Worm (Caenorhabditis elegans): Measurements from ENCODE around the gene T05H10.4.
A peak's percentile ranks its signal among the peaks of the same experiment; 100 is the strongest.

The T05H10.4 gene

DNA sequence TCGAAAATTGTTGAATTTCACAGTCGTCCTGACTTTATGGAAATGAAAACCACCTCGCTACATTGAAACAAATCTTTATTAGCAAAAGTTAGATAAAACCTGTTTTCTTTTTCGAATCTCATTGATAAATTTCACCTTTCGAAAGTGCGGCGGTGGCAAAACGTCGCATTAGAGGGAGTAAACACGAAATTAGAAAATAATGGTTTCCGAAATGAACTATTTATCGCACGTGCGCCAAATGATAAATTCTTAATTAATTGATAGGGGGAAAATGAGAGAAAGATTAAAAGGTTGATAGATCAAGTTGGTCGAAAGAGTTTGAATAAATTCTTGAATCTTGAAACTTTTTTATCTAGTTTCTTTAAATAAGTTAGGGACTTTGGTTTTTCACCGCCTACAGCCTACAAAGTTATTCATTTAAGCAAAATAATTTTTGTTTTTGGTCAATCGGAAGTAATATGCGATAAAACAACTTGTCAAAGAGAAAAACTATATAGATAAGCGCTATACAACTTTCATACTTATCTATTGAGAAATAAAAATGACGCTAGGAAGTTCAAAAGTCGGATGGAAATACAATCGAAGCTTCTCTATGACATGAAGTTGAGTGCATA lies 18.2 kb downstream of the T05H10.4 start:
- TF ChIP-seq F16B12.6 (tag; optimal IDR thresholded peaks at IDR 0.05): no peak
- TF ChIP-seq ama-1 (optimal IDR thresholded peaks at IDR 0.05): no peak
- TF ChIP-seq elt-3 (tag; optimal IDR thresholded peaks at IDR 0.05): peak in 5 of 6 experiments; percentile 18 to 66 (median 33)
- peak; percentile 37 for TF ChIP-seq nhr-20 (tag; optimal IDR thresholded peaks at IDR 0.05)
- peak; percentile 13 for TF ChIP-seq tbx-2 (tag; optimal IDR thresholded peaks at IDR 0.05)
- TF ChIP-seq aly-2 (tag; optimal IDR thresholded peaks at IDR 0.05): no peak
- TF ChIP-seq blmp-1 (tag; optimal IDR thresholded peaks at IDR 0.05): peak; percentile 92
- peak; percentile 3 for TF ChIP-seq snu-23 (GFP tag; optimal IDR thresholded peaks at IDR 0.05)
- TF ChIP-seq nhr-85 (tag): peak; percentile 86
- 0 out of 2 replicates have a peak, but pooled peaks have one; percentile 18 for TF ChIP-seq grh-1 (GFP tag; IDR thresholded peaks at IDR 0.05)
- no peak for TF ChIP-seq lin-13 (GFP tag; optimal IDR thresholded peaks at IDR 0.05)
- peak; percentile 37 for TF ChIP-seq nhr-71 (tag; optimal IDR thresholded peaks at IDR 0.05)
- peak; percentile 66 for TF ChIP-seq elt-2 (tag; optimal IDR thresholded peaks at IDR 0.05)
- TF ChIP-seq lin-14 (GFP tag; optimal IDR thresholded peaks at IDR 0.05): peak; percentile 46

DNA sequence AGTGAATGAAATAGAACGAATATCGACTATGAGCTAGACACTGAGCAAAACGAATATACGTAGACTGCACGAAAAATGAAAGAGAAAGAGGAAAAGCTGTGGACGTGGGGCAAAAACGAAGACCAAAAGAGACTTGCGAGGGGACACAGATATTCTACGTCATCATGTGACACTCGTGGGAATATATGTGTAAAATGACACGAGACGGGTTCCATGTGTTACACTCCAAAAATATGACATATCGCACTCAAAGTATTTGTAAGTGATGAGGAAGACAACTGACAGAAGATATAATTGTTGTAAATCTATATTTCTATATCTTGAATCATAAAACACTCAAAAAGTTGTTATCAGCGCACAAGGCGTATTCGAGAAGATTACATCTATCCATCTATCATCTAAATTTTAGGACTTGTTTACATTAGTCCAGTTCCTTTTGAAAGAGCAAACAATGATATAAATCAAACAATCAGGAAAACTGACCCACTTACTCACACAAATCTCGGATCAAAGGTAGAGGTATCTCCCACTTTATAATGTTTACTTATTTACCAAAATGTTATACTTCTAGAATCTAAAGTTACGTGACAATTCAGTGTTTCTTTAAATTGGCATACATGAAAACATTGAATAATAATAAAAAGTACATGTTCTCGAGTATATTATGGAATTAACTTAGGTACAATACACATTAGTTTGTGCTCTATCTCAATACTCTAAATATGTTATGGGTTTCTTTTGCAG lies 19.0 kb downstream of the T05H10.4 start:
- TF ChIP-seq lsy-2 (tag; optimal IDR thresholded peaks at IDR 0.05) (peak; percentile 56 to 64), dsc-1 (tag; optimal IDR thresholded peaks at IDR 0.05) (peak; percentile 38), nhr-19 (GFP tag; conservative IDR thresholded peaks at IDR 0.05) (peak; percentile 81), fkh-8 (tag; optimal IDR thresholded peaks at IDR 0.05) (peak; percentile 85), sup-37 (GFP tag; optimal IDR thresholded peaks at IDR 0.05) (peak; percentile 4), ztf-11 (tag; optimal IDR thresholded peaks at IDR 0.05) (peak in 1 of 2 experiments; percentile 18), dpl-1 (GFP tag; optimal IDR thresholded peaks at IDR 0.05) (peak in 2 of 3 experiments; percentile 4 to 38), unc-86 (tag; optimal IDR thresholded peaks at IDR 0.05) (peak; percentile 73), C16A3.4 (tag; optimal IDR thresholded peaks at IDR 0.05) (peak; percentile 28), lin-35 (GFP tag; optimal IDR thresholded peaks at IDR 0.05) (peak; percentile 49 to 61), nhr-20 (tag; optimal IDR thresholded peaks at IDR 0.05) (peak; percentile 69), ceh-82 (tag; optimal IDR thresholded peaks at IDR 0.05) (peak in 1 of 3 experiments; percentile 33), nhr-47 (tag; optimal IDR thresholded peaks at IDR 0.05) (peak; percentile 70), isw-1 (GFP tag; IDR thresholded peaks at IDR 0.05) (peak; percentile 51), hpl-2 (GFP tag; optimal IDR thresholded peaks at IDR 0.05) (no peak), tbx-2 (tag; optimal IDR thresholded peaks at IDR 0.05) (peak; percentile 54), efl-3 (GFP tag; optimal IDR thresholded peaks at IDR 0.05) (no peak), irx-1 (tag; optimal IDR thresholded peaks at IDR 0.05) (peak; percentile 38), ztf-4 (tag; optimal IDR thresholded peaks at IDR 0.05) (peak; percentile 24), jun-1 (tag; optimal IDR thresholded peaks at IDR 0.05) (no peak), snu-23 (GFP tag; optimal IDR thresholded peaks at IDR 0.05) (peak; percentile 73), lir-3 (tag; optimal IDR thresholded peaks at IDR 0.05; ENCODE audit: poor library complexity) (peak; percentile 63), mdl-1 (tag; optimal IDR thresholded peaks at IDR 0.05) (peak in 1 of 2 experiments; percentile 78), sptf-1 (tag; optimal IDR thresholded peaks at IDR 0.05) (no peak), ces-1 (GFP tag; optimal IDR thresholded peaks at IDR 0.05) (no peak), mab-9 (GFP tag; IDR thresholded peaks at IDR 0.05) (peak; percentile 63; the same call in 1 of the 2 replicates), nhr-90 (tag; optimal IDR thresholded peaks at IDR 0.05; ENCODE audit: poor library complexity) (peak; percentile 44), mep-1 (tag; optimal IDR thresholded peaks at IDR 0.05) (peak; percentile 72), unc-98 (GFP tag; IDR thresholded peaks at IDR 0.05) (no peak), mef-2 (tag; optimal IDR thresholded peaks at IDR 0.05) (peak; percentile 21), hlh-4 (tag; optimal IDR thresholded peaks at IDR 0.05) (no peak), swsn-7 (tag; optimal IDR thresholded peaks at IDR 0.05) (peak; percentile 54), skn-1 (tag; optimal IDR thresholded peaks at IDR 0.05) (peak; percentile 35), pax-3 (tag; optimal IDR thresholded peaks at IDR 0.05) (peak; percentile 13), C34B4.2 (tag; optimal IDR thresholded peaks at IDR 0.05) (no peak), blmp-1 (tag; optimal IDR thresholded peaks at IDR 0.05) (peak; percentile 59), F16B12.6 (tag; optimal IDR thresholded peaks at IDR 0.05) (no peak), unc-62 (GFP tag; optimal IDR thresholded peaks at IDR 0.05) (no peak), xbp-1 (tag; optimal IDR thresholded peaks at IDR 0.05) (peak; percentile 53)

All from whole organism, L1 larva.